Worm (Caenorhabditis elegans) whole organism, early embryonic: ENCODE measurements around the gene bus-4.

Source experiments
- B0310.2 ChIP-seq: sonication (generic microtip); optimal IDR thresholded peaks from 2 replicates; lab custom pipeline; 2016; ENCODE audit warnings: mild to moderate bottlenecking, missing genetic modification characterization, missing compliant biosample characterization
- F13C5.2 ChIP-seq: sonication (generic microtip); optimal IDR thresholded peaks from 2 replicates; lab custom pipeline; 2017; ENCODE audit warnings: mild to moderate bottlenecking, missing genetic modification characterization, inconsistent platforms, missing compliant biosample characterization
- ceh-13 ChIP-seq: fragments of 200-800 bp; sonication (Bioruptor generic); optimal IDR thresholded peaks from 2 replicates; lab custom pipeline; 2018; ENCODE audit warnings: mild to moderate bottlenecking, missing genetic modification characterization, missing compliant biosample characterization
- ceh-36 ChIP-seq: sonication (generic microtip); optimal IDR thresholded peaks from 2 replicates; lab custom pipeline; 2016; ENCODE audit warnings: missing genetic modification characterization, inconsistent platforms, missing compliant biosample characterization
- ets-7 ChIP-seq: sonication (generic microtip); optimal IDR thresholded peaks from 2 replicates; lab custom pipeline; 2016; ENCODE audit warnings: missing genotype, missing genetic modification characterization, missing compliant biosample characterization
- flt-1 ChIP-seq: fragments of 200-800 bp; sonication (Bioruptor generic); IDR thresholded peaks from 2 replicates; pipeline ENCODE4 v1.3.6; 2022; ENCODE audit warnings: missing genetic modification characterization, missing compliant biosample characterization
- hmbx-1 ChIP-seq: sonication (generic microtip); optimal IDR thresholded peaks from 2 replicates; lab custom pipeline; 2016; ENCODE audit warnings: mild to moderate bottlenecking, missing genetic modification characterization, missing compliant biosample characterization
- hnd-1 ChIP-seq: sonication (generic microtip); optimal IDR thresholded peaks from 2 replicates; lab custom pipeline; 2016; ENCODE audit warnings: missing genetic modification characterization, missing compliant biosample characterization
- pes-1 ChIP-seq: fragments of 200-800 bp; sonication (Bioruptor generic); IDR thresholded peaks from 2 replicates; pipeline ENCODE4 v1.3.6; 2022; ENCODE audit warnings: missing genetic modification reagents, missing genetic modification characterization, missing compliant biosample characterization
- scrt-1 ChIP-seq: fragments of 200-800 bp; sonication (Bioruptor generic); IDR thresholded peaks from 2 replicates; pipeline ENCODE4 v1.3.6; 2022; ENCODE audit warnings: missing genetic modification characterization, missing compliant biosample characterization
- sea-1 ChIP-seq: fragments of 200-800 bp; sonication (Bioruptor generic); conservative IDR thresholded peaks from 2 replicates; pipeline ENCODE4 v1.3.6; 2022; ENCODE audit warnings: missing genetic modification characterization, missing compliant biosample characterization
- tbx-11 ChIP-seq: fragments of 200-800 bp; sonication (Bioruptor generic); IDR thresholded peaks from 2 replicates; pipeline ENCODE4 v1.3.6; 2022; ENCODE audit warnings: missing genetic modification characterization, missing compliant biosample characterization
- tbx-37 ChIP-seq: fragments of 200-800 bp; sonication (Bioruptor generic); conservative IDR thresholded peaks from 2 replicates; pipeline ENCODE4 v1.3.6; 2022; ENCODE audit warnings: missing genetic modification reagents, missing genetic modification characterization, missing compliant biosample characterization

Gene bus-4

DNA sequence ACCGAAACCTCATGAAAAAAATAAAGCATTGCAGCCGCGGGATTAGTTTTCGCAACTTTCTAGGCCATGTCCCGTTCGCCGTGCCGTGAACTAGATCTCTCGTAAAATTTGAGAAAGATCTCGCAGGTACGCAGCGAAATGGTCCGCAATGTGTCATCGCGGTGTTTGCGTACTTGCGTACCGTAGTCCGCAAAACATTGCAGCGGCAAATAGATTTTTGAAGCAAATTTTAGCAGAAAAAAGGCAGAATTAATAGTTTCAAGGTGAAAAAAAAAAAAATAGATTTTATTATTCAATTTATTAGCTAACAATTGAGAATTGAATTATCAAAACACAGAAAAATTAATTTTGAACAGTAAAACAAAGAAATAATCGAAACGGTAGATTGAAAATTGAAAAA, 39.9 kb downstream of the bus-4 start:
- TF ChIP-seq pes-1 (GFP tag; lab: Robert Waterston, UW) (peak; percentile 73), tbx-37 (peak; percentile 56; the same call in 1 of the 2 replicates), scrt-1 (peak; percentile 51; the same call in 1 of the 2 replicates), F13C5.2 (peak; percentile 3), tbx-11 (0 out of 2 replicates have a peak, but pooled peaks have one; percentile 50), sea-1 (peak; percentile 67; the same call in 1 of the 2 replicates)

ce11 chrIV:4737258-4737657, 49.2 kb downstream of the bus-4 start, which contains the start of gene fbxb-78:
Gene fbxb-78, plus strand, starts transcription at chrIV:4737558.
- no peak for TF ChIP-seq flt-1 (GFP tag; lab: Robert Waterston, UW)
- no peak for TF ChIP-seq tbx-11
- TF ChIP-seq ceh-36 (tag; lab: Kevin White, UChicago), result no peak
- no peak for TF ChIP-seq pes-1 (GFP tag; lab: Robert Waterston, UW)
- no peak for TF ChIP-seq ets-7 (tag; lab: Kevin White, UChicago)
- TF ChIP-seq hmbx-1 (tag; lab: Kevin White, UChicago), result no peak
- no peak for TF ChIP-seq scrt-1
- TF ChIP-seq tbx-37, result no peak
- TF ChIP-seq sea-1, result no peak
- no peak for TF ChIP-seq hnd-1
- no peak for TF ChIP-seq B0310.2 (tag; lab: Kevin White, UChicago)
- no peak for TF ChIP-seq F13C5.2
- TF ChIP-seq ceh-13 (GFP tag; lab: Kevin White, UChicago), result no peak
